Worm (Caenorhabditis elegans): ENCODE results near the gene C15C8.5.

DNA sequence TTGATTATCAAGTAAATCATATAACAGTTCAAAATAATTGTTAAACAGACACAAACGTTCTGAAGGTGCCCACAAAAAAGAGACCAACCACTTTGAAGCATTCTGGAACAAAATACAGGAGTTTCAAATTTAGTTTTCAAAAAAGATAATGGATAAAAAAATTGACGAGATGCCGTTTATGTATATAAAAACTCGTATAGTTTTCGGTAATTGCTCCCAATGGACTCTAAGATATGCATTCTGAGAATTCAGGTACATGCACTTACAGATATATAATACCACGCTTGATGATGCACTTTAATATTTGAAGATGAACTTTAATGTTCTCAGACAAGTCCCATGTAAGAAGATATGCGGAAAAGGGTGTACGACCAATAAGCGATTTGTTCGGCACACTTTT is 29.2 kb upstream of the C15C8.5 start, which contains the start of gene str-181:
- TF ChIP-seq him-1 (tag; optimal IDR thresholded peaks at IDR 0.05) (no peak), W03F9.2 (tag; optimal IDR thresholded peaks at IDR 0.05) (no peak), dao-5 (tag; optimal IDR thresholded peaks at IDR 0.05) (no peak)

Data from whole organism, L4/young adult.